Fruit fly (Drosophila melanogaster): ENCODE data around the gene Pten.
A peak's percentile ranks its signal among the peaks of the same experiment; 100 is the strongest.

Gene Pten

DNA sequence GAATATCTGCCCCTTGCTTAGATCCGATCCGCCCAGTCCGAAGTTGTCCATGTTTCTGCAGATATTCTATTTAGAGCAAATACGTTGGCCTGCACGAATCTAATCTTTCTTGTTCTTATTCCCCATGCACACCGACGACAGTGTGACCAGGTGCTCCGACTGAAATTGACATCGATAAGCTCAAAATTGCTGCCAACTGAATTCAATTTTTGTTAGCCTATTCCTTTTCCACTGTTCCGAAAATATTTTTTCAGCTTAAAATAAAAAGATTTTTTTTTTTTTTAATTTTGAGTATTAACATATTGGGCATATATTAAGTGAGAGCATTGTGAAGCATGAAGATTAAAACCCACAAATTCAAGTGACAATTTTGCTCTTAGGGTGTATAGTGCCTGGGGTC is 42.9 kb upstream of the Pten start, which contains the start of gene nmd (continued):
- peak; percentile 53; the same call in 1 of the 2 replicates for TF ChIP-seq Bgb (GFP tag; IDR thresholded peaks at IDR 0.05; ENCODE audit: partially characterized antibody)
- TF ChIP-seq CG12104 (GFP tag; optimal IDR thresholded peaks at IDR 0.05): no peak
- TF ChIP-seq Usf (GFP tag; optimal IDR thresholded peaks at IDR 0.05): no peak
- peak; percentile 60 for TF ChIP-seq Ets65A (GFP tag)
- TF ChIP-seq Xbp1 (GFP tag; optimal IDR thresholded peaks at IDR 0.05): peak; percentile 13
- peak; percentile 73 for TF ChIP-seq CG8290 (GFP tag; optimal IDR thresholded peaks at IDR 0.05)
- TF ChIP-seq CG8290 (tag; optimal IDR thresholded peaks at IDR 0.05): peak in 1 of 2 experiments; percentile 22
- TF ChIP-seq row (GFP tag; IDR thresholded peaks at IDR 0.05): peak; percentile 81
- TF ChIP-seq CG2120 (GFP tag; optimal IDR thresholded peaks at IDR 0.05): peak; percentile 33
- TF ChIP-seq Elba2 (GFP tag; optimal IDR thresholded peaks at IDR 0.05): peak; percentile 64
- TF ChIP-seq sug (tag; optimal IDR thresholded peaks at IDR 0.05): peak; percentile 17
- TF ChIP-seq CG1602 (GFP tag; optimal IDR thresholded peaks at IDR 0.05): no peak
- peak; percentile 49 for TF ChIP-seq CG33213 (GFP tag; optimal IDR thresholded peaks at IDR 0.05)
- no peak for TF ChIP-seq nau (GFP tag; optimal IDR thresholded peaks at IDR 0.05)
- TF ChIP-seq D (optimal IDR thresholded peaks at IDR 0.05): no peak
- no peak for TF ChIP-seq D (GFP tag; optimal IDR thresholded peaks at IDR 0.05)
- no peak for TF ChIP-seq Lpt (GFP tag; optimal IDR thresholded peaks at IDR 0.05)
- TF ChIP-seq CG12769 (tag; optimal IDR thresholded peaks at IDR 0.05): no peak
- peak; percentile 26 for TF ChIP-seq CG13894 (tag; optimal IDR thresholded peaks at IDR 0.05)
- peak; percentile 63 for TF ChIP-seq CG1603 (tag; optimal IDR thresholded peaks at IDR 0.05)
- no peak for TF ChIP-seq crp (GFP tag; optimal IDR thresholded peaks at IDR 0.05)
- 0 out of 3 replicates have a peak, but pooled peaks have one; percentile 9 for TF ChIP-seq ken (GFP tag; IDR thresholded peaks at IDR 0.05)
- 0 out of 2 replicates have a peak, but pooled peaks have one; percentile 28 for TF ChIP-seq Awh (GFP tag; IDR thresholded peaks at IDR 0.05)
- TF ChIP-seq CG6791 (GFP tag; IDR thresholded peaks at IDR 0.05; ENCODE audit: partially characterized antibody): 0 out of 3 replicates have a peak, but pooled peaks have one; percentile 22
- no peak for TF ChIP-seq aop (GFP tag; IDR thresholded peaks at IDR 0.05)
- no peak for TF ChIP-seq ham (GFP tag; IDR thresholded peaks at IDR 0.05)
- no peak for TF ChIP-seq twi (tag; optimal IDR thresholded peaks at IDR 0.05)
- TF ChIP-seq dmrt99B (tag; optimal IDR thresholded peaks at IDR 0.05): no peak
- no peak for TF ChIP-seq CG13624 (GFP tag; optimal IDR thresholded peaks at IDR 0.05)
- TF ChIP-seq CG8388 (GFP tag; optimal IDR thresholded peaks at IDR 0.05): no peak
- no peak for TF ChIP-seq C15 (GFP tag; IDR thresholded peaks at IDR 0.05)
- no peak for TF ChIP-seq CG11398 (GFP tag; optimal IDR thresholded peaks at IDR 0.05)
- peak; percentile 38; the same call in 1 of the 2 replicates for TF ChIP-seq bbx (GFP tag; IDR thresholded peaks at IDR 0.05; ENCODE audit: partially characterized antibody)
- TF ChIP-seq kah (GFP tag; optimal IDR thresholded peaks at IDR 0.05): no peak
- no peak for TF ChIP-seq CG4730 (GFP tag; IDR thresholded peaks at IDR 0.05)
- peak; percentile 12 for TF ChIP-seq Chrac-16 (GFP tag; optimal IDR thresholded peaks at IDR 0.05)
- TF ChIP-seq TFAM (GFP tag; optimal IDR thresholded peaks at IDR 0.05): no peak
- peak; percentile 41 for TF ChIP-seq BEAF-32 (GFP tag; optimal IDR thresholded peaks at IDR 0.05)
- TF ChIP-seq CG7987 (GFP tag; optimal IDR thresholded peaks at IDR 0.05): peak; percentile 17
- TF ChIP-seq CG10147 (GFP tag; optimal IDR thresholded peaks at IDR 0.05): no peak
- peak; percentile 43 for TF ChIP-seq CG34376 (GFP tag; optimal IDR thresholded peaks at IDR 0.05)
- no peak for TF ChIP-seq Oli (tag; optimal IDR thresholded peaks at IDR 0.05)
- TF ChIP-seq CG2712 (tag; optimal IDR thresholded peaks at IDR 0.05): peak; percentile 8
- TF ChIP-seq CG10321 (GFP tag; IDR thresholded peaks at IDR 0.05): 0 out of 2 replicates have a peak, but pooled peaks have one; percentile 21
- TF ChIP-seq CG14965 (GFP tag; optimal IDR thresholded peaks at IDR 0.05; ENCODE audit: borderline replicate concordance): no peak
- peak; percentile 21 for TF ChIP-seq CG30403 (GFP tag; optimal IDR thresholded peaks at IDR 0.05)
- peak; percentile 35; the same call in 1 of the 2 replicates for TF ChIP-seq E2f2 (GFP tag; IDR thresholded peaks at IDR 0.05)
- no peak for TF ChIP-seq ro (GFP tag; IDR thresholded peaks at IDR 0.05)
- TF ChIP-seq CG16863 (GFP tag; optimal IDR thresholded peaks at IDR 0.05): no peak
- TF ChIP-seq Dp (GFP tag; optimal IDR thresholded peaks at IDR 0.05): peak; percentile 29
- no peak for TF ChIP-seq repo (GFP tag; optimal IDR thresholded peaks at IDR 0.05)
